Worm (Caenorhabditis elegans) whole organism, L4 larva: ENCODE measurements around the gene M04D8.8.

Source experiments
- F26F4.8 ChIP-seq: fragments of 200-800 bp; sonication (Bioruptor generic); conservative IDR thresholded peaks from 2 replicates; pipeline ENCODE4 v1.3.6; 2022; ENCODE audit warnings: missing genetic modification characterization, missing compliant biosample characterization
- F49E8.2 ChIP-seq: sonication (generic microtip); optimal IDR thresholded peaks from 2 replicates; lab custom pipeline; 2016; ENCODE audit warnings: missing compliant biosample characterization, mild to moderate bottlenecking, missing genetic modification characterization, borderline replicate concordance
- R02D3.7 ChIP-seq: fragments of 150-350 bp; sonication (generic microtip); optimal IDR thresholded peaks from 3 replicates; lab custom pipeline; 2014; ENCODE audit warnings: missing biosample characterization, missing genetic modification characterization
- T20F7.1 ChIP-seq: fragments of 200-800 bp; sonication (Bioruptor generic); optimal IDR thresholded peaks from 2 replicates; lab custom pipeline; 2018; ENCODE audit warnings: mild to moderate bottlenecking, missing genetic modification characterization, missing compliant biosample characterization
- T26A8.4 ChIP-seq: fragments of 200-800 bp; sonication (Bioruptor generic); IDR thresholded peaks from 2 replicates; pipeline ENCODE4 v1.3.6; 2022; ENCODE audit warnings: missing genetic modification characterization, missing compliant biosample characterization
- Y5F2A.4 ChIP-seq: fragments of 200-800 bp; sonication (Bioruptor generic); optimal IDR thresholded peaks from 2 replicates; lab custom pipeline; 2018; ENCODE audit warnings: mild to moderate bottlenecking, missing genetic modification characterization, missing compliant biosample characterization
- ZK337.2 ChIP-seq: fragments of 200-800 bp; sonication (Bioruptor generic); IDR thresholded peaks from 2 replicates; pipeline ENCODE4 v1.3.6; 2022; ENCODE audit warnings: missing genetic modification reagents, missing genetic modification characterization, missing compliant biosample characterization
- attf-4 ChIP-seq: sonication (generic microtip); optimal IDR thresholded peaks from 3 replicates; lab custom pipeline; 2017; ENCODE audit warnings: missing biosample characterization, missing genetic modification characterization
- ceh-44 ChIP-seq: fragments of 200-800 bp; sonication (Bioruptor generic); IDR thresholded peaks from 2 replicates; pipeline ENCODE4 v1.3.6; 2022; ENCODE audit warnings: missing genetic modification reagents, missing genetic modification characterization, missing compliant biosample characterization
- cey-2 ChIP-seq: sonication (generic microtip); optimal IDR thresholded peaks from 3 replicates; lab custom pipeline; 2017; ENCODE audit warnings: missing genetic modification characterization, mild to moderate bottlenecking, missing compliant biosample characterization, antibody characterized with exemption, borderline replicate concordance; ENCODE audit not compliant: insufficient read depth
- daf-12 ChIP-seq: fragments of 150-350 bp; optimal IDR thresholded peaks from 2 replicates; lab custom pipeline; 2014; ENCODE audit warnings: missing biosample characterization, missing genetic modification reagents, missing genetic modification characterization
- daf-16 ChIP-seq, 3 experiments: sonication (generic microtip); optimal IDR thresholded peaks; 2 replicates each; lab custom pipeline; 2016 to 2017; ENCODE audit warnings: missing genetic modification characterization in 3 of 3, missing genetic modification reagents in 3 of 3, mild to moderate bottlenecking in 2 of 3, missing compliant biosample characterization in 2 of 3, missing biosample characterization in 1 of 3, moderate library complexity in 1 of 3
- dmd-9 ChIP-seq: fragments of 200-800 bp; sonication (Bioruptor generic); IDR thresholded peaks from 2 replicates; pipeline ENCODE4 v1.3.6; 2022; ENCODE audit warnings: missing genetic modification reagents, missing genetic modification characterization, missing compliant biosample characterization
- dpl-1 ChIP-seq: fragments of 150-350 bp; optimal IDR thresholded peaks from 2 replicates; lab custom pipeline; 2014; ENCODE audit warnings: missing biosample characterization, missing genetic modification reagents, missing genetic modification characterization
- fkh-10 ChIP-seq: fragments of 150-350 bp; optimal IDR thresholded peaks from 2 replicates; lab custom pipeline; 2014; ENCODE audit warnings: missing biosample characterization, missing genetic modification reagents, missing genetic modification characterization
- gei-8 ChIP-seq: fragments of 200-800 bp; sonication (Bioruptor generic); optimal IDR thresholded peaks from 2 replicates; lab custom pipeline; 2018; ENCODE audit warnings: mild to moderate bottlenecking, missing genetic modification characterization, missing compliant biosample characterization
- hlh-30 ChIP-seq: sonication (generic microtip); optimal IDR thresholded peaks from 2 replicates; lab custom pipeline; 2017; ENCODE audit warnings: antibody characterized with exemption, mild to moderate bottlenecking, missing genetic modification characterization, missing compliant biosample characterization; ENCODE audit not compliant: insufficient read depth
- jun-1 ChIP-seq: fragments of 150-350 bp; optimal IDR thresholded peaks from 2 replicates; lab custom pipeline; 2014; ENCODE audit warnings: missing biosample characterization, missing genetic modification reagents, missing genetic modification characterization
- lim-7 ChIP-seq: fragments of 200-800 bp; sonication (Bioruptor generic); IDR thresholded peaks from 2 replicates; pipeline ENCODE4 v1.3.6; 2022; ENCODE audit warnings: missing genetic modification characterization, missing compliant biosample characterization
- lin-13 ChIP-seq: fragments of 150-350 bp; optimal IDR thresholded peaks from 2 replicates; lab custom pipeline; 2014; ENCODE audit warnings: missing biosample characterization, missing genetic modification reagents, missing genetic modification characterization
- lin-39 ChIP-seq: fragments of 150-350 bp; optimal IDR thresholded peaks from 2 replicates; lab custom pipeline; 2014; ENCODE audit warnings: missing biosample characterization, missing genetic modification reagents, missing genetic modification characterization
- lir-3 ChIP-seq: sonication (generic microtip); optimal IDR thresholded peaks from 2 replicates; lab custom pipeline; 2016; ENCODE audit warnings: mild to moderate bottlenecking, missing genetic modification characterization, missing compliant biosample characterization
- madf-5 ChIP-seq, 2 experiments: fragments of 200-800 bp; sonication (Bioruptor generic); IDR thresholded peaks; 2 replicates each; pipeline ENCODE4 v1.3.6; 2022; ENCODE audit warnings: missing compliant biosample characterization in 2 of 2, missing genetic modification characterization in 2 of 2
- madf-9 ChIP-seq: fragments of 200-800 bp; sonication (Bioruptor generic); conservative IDR thresholded peaks from 2 replicates; pipeline ENCODE4 v1.3.6; 2022; ENCODE audit warnings: missing genetic modification reagents, missing genetic modification characterization, missing compliant biosample characterization
- mdt-29 ChIP-seq: fragments of 200-800 bp; sonication (Bioruptor generic); IDR thresholded peaks from 2 replicates; pipeline ENCODE4 v1.3.6; 2022; ENCODE audit warnings: missing genetic modification reagents, missing genetic modification characterization, missing compliant biosample characterization
- mes-2 ChIP-seq: sonication (generic microtip); optimal IDR thresholded peaks from 2 replicates; lab custom pipeline; 2016; ENCODE audit warnings: missing genotype, mild to moderate bottlenecking, missing genetic modification characterization, missing compliant biosample characterization; ENCODE audit not compliant: poor library complexity, severe bottlenecking
- mxl-2 ChIP-seq: fragments of 200-800 bp; sonication (Bioruptor generic); conservative IDR thresholded peaks from 2 replicates; pipeline ENCODE4 v1.3.6; 2022; ENCODE audit warnings: missing genetic modification reagents, missing genetic modification characterization, missing compliant biosample characterization
- mxl-3 ChIP-seq: fragments of 200-800 bp; sonication (Bioruptor generic); optimal IDR thresholded peaks from 2 replicates; lab custom pipeline; 2018; ENCODE audit warnings: mild to moderate bottlenecking, missing genetic modification characterization, missing compliant biosample characterization
- nhr-10 ChIP-seq: fragments of 150-350 bp; optimal IDR thresholded peaks from 2 replicates; lab custom pipeline; 2014; ENCODE audit warnings: missing biosample characterization, missing genetic modification characterization
- nhr-28 ChIP-seq: fragments of 150-350 bp; optimal IDR thresholded peaks from 2 replicates; lab custom pipeline; 2014; ENCODE audit warnings: missing biosample characterization, missing genetic modification characterization
- pha-4 ChIP-seq, 2 experiments: fragments of 150-350 bp in 1 of 2; fragments of 200-800 bp in 1 of 2; sonication (Bioruptor generic) in 1 of 2; IDR thresholded peaks in 1 of 2; optimal IDR thresholded peaks in 1 of 2; 2 replicates each; pipeline versions ENCODE4 v1.3.6 to Lab custom; 2014 to 2022; ENCODE audit warnings: missing genetic modification characterization in 2 of 2, missing genetic modification reagents in 2 of 2, missing biosample characterization in 1 of 2, missing compliant biosample characterization in 1 of 2
- php-3 ChIP-seq: fragments of 200-800 bp; sonication (Bioruptor generic); IDR thresholded peaks from 2 replicates; pipeline ENCODE4 v1.3.6; 2022; ENCODE audit warnings: missing genetic modification reagents, missing genetic modification characterization, missing compliant biosample characterization
- pqm-1 ChIP-seq: sonication (generic microtip); optimal IDR thresholded peaks from 2 replicates; lab custom pipeline; 2017; ENCODE audit warnings: missing biosample characterization, missing genetic modification characterization
- rbr-2 ChIP-seq: sonication (generic microtip); optimal IDR thresholded peaks from 2 replicates; lab custom pipeline; 2016; ENCODE audit warnings: missing genotype, missing genetic modification characterization, missing compliant biosample characterization
- set-16 ChIP-seq: fragments of 200-800 bp; sonication (Bioruptor generic); IDR thresholded peaks from 2 replicates; pipeline ENCODE4 v1.3.6; 2022; ENCODE audit warnings: missing genetic modification reagents, missing genetic modification characterization, missing compliant biosample characterization
- snpc-1.2 ChIP-seq: fragments of 200-800 bp; sonication (Bioruptor generic); IDR thresholded peaks from 2 replicates; pipeline ENCODE4 v1.3.6; 2022; ENCODE audit warnings: missing genetic modification reagents, missing genetic modification characterization, missing compliant biosample characterization
- snpc-4 ChIP-seq: fragments of 150-350 bp; optimal IDR thresholded peaks from 2 replicates; lab custom pipeline; 2014; ENCODE audit warnings: missing biosample characterization, missing genetic modification characterization
- spr-1 ChIP-seq: sonication (generic microtip); optimal IDR thresholded peaks from 2 replicates; lab custom pipeline; 2016; ENCODE audit warnings: mild to moderate bottlenecking, missing genetic modification characterization, missing compliant biosample characterization
- tra-1 ChIP-seq: fragments of 200-800 bp; sonication (Bioruptor generic); IDR thresholded peaks from 2 replicates; pipeline ENCODE4 v1.3.6; 2022; ENCODE audit warnings: missing genetic modification reagents, missing genetic modification characterization, missing compliant biosample characterization
- unc-130 ChIP-seq: sonication (generic microtip); optimal IDR thresholded peaks from 2 replicates; lab custom pipeline; 2016; ENCODE audit warnings: missing genetic modification reagents, missing genetic modification characterization, missing compliant biosample characterization
- unc-39 ChIP-seq: sonication (generic microtip); optimal IDR thresholded peaks from 2 replicates; lab custom pipeline; 2017; ENCODE audit warnings: missing biosample characterization, missing genetic modification characterization
- unc-62 ChIP-seq, 3 experiments: fragments of 150-350 bp in 1 of 3; sonication (generic microtip); optimal IDR thresholded peaks in 2 of 3; peaks in 1 of 3; 1 replicate in 1 of 3; 2 replicates in 2 of 3; lab custom pipeline; 2014 to 2017; ENCODE audit warnings: missing biosample characterization in 3 of 3, missing genetic modification characterization in 3 of 3, missing genetic modification reagents in 3 of 3, missing genotype in 1 of 3
- vab-7 ChIP-seq: fragments of 200-800 bp; sonication (Bioruptor generic); IDR thresholded peaks from 2 replicates; pipeline ENCODE4 v1.3.6; 2022; ENCODE audit warnings: missing genetic modification reagents, missing genetic modification characterization, missing compliant biosample characterization

The M04D8.8 gene

DNA sequence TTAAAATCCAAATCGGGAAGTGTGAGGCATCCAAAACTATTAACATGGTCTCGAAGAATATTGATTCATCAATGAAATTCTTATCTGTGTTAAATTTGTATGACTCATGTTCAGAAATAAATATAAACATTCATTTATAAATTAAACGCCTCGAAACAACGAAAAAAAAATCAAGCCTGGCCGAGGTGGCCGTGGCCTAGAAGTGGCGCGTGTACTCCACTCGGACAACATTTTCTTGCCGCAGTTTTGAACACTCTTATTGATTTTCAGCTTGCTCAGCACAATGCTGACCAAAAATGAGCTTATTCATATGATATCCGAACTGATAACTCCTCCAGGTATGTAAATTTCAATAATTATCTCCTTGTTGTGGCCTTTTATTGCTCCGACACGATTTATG is 30.2 kb downstream of the M04D8.8 start, which contains the start of gene ekl-6:
Gene ekl-6, plus strand, starts transcription at position 265 of the 400 bp plus-strand sequence.
- TF ChIP-seq ceh-44 (GFP tag; lab: Robert Waterston, UW) (peak; percentile 24; the same call in 1 of the 2 replicates), pqm-1 (tag; lab: Kevin White, UChicago) (no peak), mes-2 (tag; lab: Kevin White, UChicago) (peak; percentile 98), tra-1 (GFP tag; lab: Robert Waterston, UW) (0 out of 2 replicates have a peak, but pooled peaks have one; percentile 5), cey-2 (no peak), R02D3.7 (tag; lab: Kevin White, UChicago) (no peak), unc-130 (peak; percentile 74), dpl-1 (GFP tag; lab: Kevin White, UChicago) (peak; percentile 68), rbr-2 (peak; percentile 28), dmd-9 (GFP tag; lab: Robert Waterston, UW) (peak; percentile 45; the same call in 1 of the 2 replicates), ZK337.2 (peak; percentile 70), T26A8.4 (GFP tag; lab: Robert Waterston, UW) (no peak), mxl-2 (GFP tag; lab: Robert Waterston, UW) (no peak), lin-39 (tag; lab: Kevin White, UChicago) (no peak), unc-62 (GFP tag; optimal IDR thresholded peaks at IDR 0.05 in 1 of 2; lab: Kevin White, UChicago) (no peak), unc-62 (tag; optimal IDR thresholded peaks at IDR 0.05; lab: Kevin White, UChicago) (no peak)

DNA sequence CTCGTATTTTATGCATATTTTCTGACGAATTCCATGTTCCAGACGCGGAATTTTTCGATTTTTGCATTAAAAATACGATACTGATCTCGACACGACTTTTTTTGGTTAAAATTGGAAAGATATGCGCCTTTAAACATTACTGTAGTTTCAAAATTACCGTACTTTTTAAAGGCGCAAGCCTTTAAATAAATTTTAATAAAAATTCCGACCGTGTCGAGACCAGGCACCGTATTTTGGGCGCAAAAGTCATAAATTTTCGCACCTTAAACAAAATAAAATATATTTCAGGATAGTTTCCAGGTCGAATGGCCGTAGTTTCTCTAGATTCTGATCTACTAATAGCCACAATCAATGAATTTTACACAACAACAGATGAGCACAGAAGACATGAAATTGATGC is 35.3 kb downstream of the M04D8.8 start, which contains the start of gene T16G12.6:
Gene T16G12.6, plus strand, starts transcription at position 301 of the 400 bp plus-strand sequence.
- TF ChIP-seq daf-16 (GFP tag; optimal IDR thresholded peaks at IDR 0.05; lab: Kevin White, UChicago) (no peak), daf-16 (tag; optimal IDR thresholded peaks at IDR 0.05; lab: Kevin White, UChicago) (no peak), vab-7 (no peak), lir-3 (tag; lab: Kevin White, UChicago) (no peak), jun-1 (no peak), fkh-10 (no peak), attf-4 (tag; lab: Kevin White, UChicago) (no peak), nhr-28 (no peak), mxl-3 (GFP tag; lab: Kevin White, UChicago) (no peak), php-3 (GFP tag; lab: Robert Waterston, UW) (no peak)
- TF ChIP-seq, all 104 proteins: peak for 0

ce11 chrIII:10076042-10076441 is 42.1 kb downstream of the M04D8.8 start:
- TF ChIP-seq hlh-30 (tag; lab: Kevin White, UChicago), result no peak
- TF ChIP-seq set-16, result no peak
- TF ChIP-seq F26F4.8 (GFP tag; lab: Robert Waterston, UW), result no peak
- no peak for TF ChIP-seq Y5F2A.4
- TF ChIP-seq ZK337.2, result no peak
- no peak for TF ChIP-seq madf-5 (GFP tag; IDR thresholded peaks at IDR 0.05; lab: Robert Waterston, UW)
- TF ChIP-seq snpc-1.2 (GFP tag; lab: Robert Waterston, UW), result no peak
- TF ChIP-seq gei-8 (GFP tag; lab: Kevin White, UChicago), result no peak
- TF ChIP-seq lim-7 (GFP tag; lab: Robert Waterston, UW), result no peak
- no peak for TF ChIP-seq spr-1 (tag; lab: Kevin White, UChicago)
- no peak for TF ChIP-seq vab-7
- no peak for TF ChIP-seq mdt-29 (GFP tag; lab: Robert Waterston, UW)
- TF ChIP-seq F49E8.2, result no peak

DNA sequence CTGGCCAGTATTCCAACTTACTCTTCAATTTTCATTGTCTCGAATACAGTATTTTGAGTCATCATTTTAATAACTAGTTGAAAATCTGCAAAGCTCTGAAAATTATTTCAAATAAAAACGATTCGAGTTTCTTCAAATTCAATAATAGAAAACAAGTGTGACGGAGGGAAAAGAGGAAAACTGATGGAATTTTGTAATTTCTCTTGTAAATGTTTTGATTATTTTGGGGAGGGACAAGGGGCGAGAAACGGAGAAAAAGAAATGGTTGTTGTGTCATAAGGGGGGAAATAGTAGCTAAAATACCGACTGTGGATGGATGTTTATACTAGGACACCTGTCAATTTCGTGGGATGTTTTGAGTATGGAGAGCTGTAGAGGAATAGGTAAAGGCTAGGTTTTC is 44.2 kb downstream of the M04D8.8 start, which contains the start of gene T16G12.9:
Gene T16G12.9, minus strand, starts transcription at position 101 of the 400 bp plus-strand sequence.
- TF ChIP-seq snpc-1.2 (GFP tag; lab: Robert Waterston, UW) (no peak), unc-39 (tag; lab: Kevin White, UChicago) (no peak), daf-12 (tag; lab: Kevin White, UChicago) (no peak), pha-4 (GFP tag; IDR thresholded peaks at IDR 0.05; lab: Robert Waterston, UW) (no peak), pha-4 (tag; optimal IDR thresholded peaks at IDR 0.05; lab: Kevin White, UChicago) (no peak), T20F7.1 (no peak), hlh-30 (tag; lab: Kevin White, UChicago) (no peak), nhr-10 (no peak), fkh-10 (no peak), madf-9 (GFP tag; lab: Robert Waterston, UW) (no peak), snpc-4 (tag; lab: Kevin White, UChicago) (no peak), lin-13 (GFP tag; lab: Kevin White, UChicago) (no peak)
- TF ChIP-seq, all 104 proteins: peak for 0
